Fruit fly (Drosophila melanogaster): ENCODE results near the gene Myb.

Myb gene

dm6 chrX:15887247-15887616 is 29.6 kb upstream of the Myb start, which contains the start of gene tay (continued):
- peak; percentile 54 for TF ChIP-seq CG13287 (GFP tag; IDR thresholded peaks at IDR 0.05; ENCODE audit: partially characterized antibody)
- no peak for TF ChIP-seq prd (optimal IDR thresholded peaks at IDR 0.05)
- no peak for TF ChIP-seq prd (GFP tag; IDR thresholded peaks at IDR 0.05)
- TF ChIP-seq CG12071 (GFP tag; optimal IDR thresholded peaks at IDR 0.05) = no peak
- TF ChIP-seq zen2 (GFP tag; IDR thresholded peaks at IDR 0.05; ENCODE audit: partially characterized antibody) = no peak; the same call in 2 of the 3 replicates
- peak; percentile 57; the same call in 1 of the 2 replicates for TF ChIP-seq inv (GFP tag; IDR thresholded peaks at IDR 0.05; ENCODE audit: partially characterized antibody)
- TF ChIP-seq CG17829 (tag; optimal IDR thresholded peaks at IDR 0.05) = no peak
- no peak for TF ChIP-seq gro (GFP tag; optimal IDR thresholded peaks at IDR 0.05)
- TF ChIP-seq al (GFP tag; IDR thresholded peaks at IDR 0.05) = 0 out of 2 replicates have a peak, but pooled peaks have one; percentile 11
- TF ChIP-seq chn (GFP tag; optimal IDR thresholded peaks at IDR 0.05) = no peak
- peak; percentile 83 for TF ChIP-seq Med (GFP tag)
- TF ChIP-seq toy (GFP tag; IDR thresholded peaks at IDR 0.05) = no peak
- no peak for TF ChIP-seq Dip2 (GFP tag; IDR thresholded peaks at IDR 0.05)
- TF ChIP-seq CG10959 (GFP tag; IDR thresholded peaks at IDR 0.05) = no peak
- TF ChIP-seq tx (GFP tag; optimal IDR thresholded peaks at IDR 0.05) = no peak
- no peak for TF ChIP-seq Side (GFP tag; optimal IDR thresholded peaks at IDR 0.05)
- no peak for TF ChIP-seq CoRest (tag; optimal IDR thresholded peaks at IDR 0.05)
- no peak for TF ChIP-seq ash1 (GFP tag; optimal IDR thresholded peaks at IDR 0.05)
- TF ChIP-seq NfI (GFP tag; optimal IDR thresholded peaks at IDR 0.05) = no peak
- TF ChIP-seq grau (tag; optimal IDR thresholded peaks at IDR 0.05) = no peak
- TF ChIP-seq z (GFP tag; IDR thresholded peaks at IDR 0.05) = no peak
- TF ChIP-seq Abd-B (GFP tag; optimal IDR thresholded peaks at IDR 0.05) = no peak
- TF ChIP-seq Hmx (GFP tag; optimal IDR thresholded peaks at IDR 0.05) = no peak
- no peak for TF ChIP-seq CG13775 (GFP tag; optimal IDR thresholded peaks at IDR 0.05)
- no peak for TF ChIP-seq peb (GFP tag; IDR thresholded peaks at IDR 0.05)
- TF ChIP-seq luna (GFP tag; optimal IDR thresholded peaks at IDR 0.05) = no peak
- no peak for TF ChIP-seq CG3163 (GFP tag; optimal IDR thresholded peaks at IDR 0.05)
- TF ChIP-seq CG16779 (GFP tag; IDR thresholded peaks at IDR 0.05) = no peak
- no peak for TF ChIP-seq eyg (GFP tag; optimal IDR thresholded peaks at IDR 0.05)
- TF ChIP-seq CG10565 (GFP tag; optimal IDR thresholded peaks at IDR 0.05) = no peak
- no peak for TF ChIP-seq CG31365 (tag; optimal IDR thresholded peaks at IDR 0.05)
- no peak for TF ChIP-seq shn (GFP tag; optimal IDR thresholded peaks at IDR 0.05)
- no peak for TF ChIP-seq TFAM (GFP tag; optimal IDR thresholded peaks at IDR 0.05)
- no peak for TF ChIP-seq CG18619 (GFP tag; optimal IDR thresholded peaks at IDR 0.05)
- no peak for TF ChIP-seq Gsc (GFP tag; IDR thresholded peaks at IDR 0.05)
- no peak for TF ChIP-seq Deaf1 (tag; optimal IDR thresholded peaks at IDR 0.05)
- TF ChIP-seq CG17186 (GFP tag; optimal IDR thresholded peaks at IDR 0.05) = peak; percentile 20
- no peak for TF ChIP-seq mam (GFP tag; optimal IDR thresholded peaks at IDR 0.05)
- no peak for TF ChIP-seq kay (GFP tag; optimal IDR thresholded peaks at IDR 0.05)
- no peak for TF ChIP-seq dmrt11E (tag; optimal IDR thresholded peaks at IDR 0.05)
- peak; percentile 56 for TF ChIP-seq ftz-f1 (GFP tag; optimal IDR thresholded peaks at IDR 0.05)
- no peak for TF ChIP-seq ro (GFP tag; IDR thresholded peaks at IDR 0.05)
- no peak for TF ChIP-seq Ptx1 (GFP tag; IDR thresholded peaks at IDR 0.05)
- TF ChIP-seq CG2712 (tag; optimal IDR thresholded peaks at IDR 0.05) = no peak
- TF ChIP-seq ems (GFP tag; optimal IDR thresholded peaks at IDR 0.05) = no peak
- TF ChIP-seq gcm (GFP tag; optimal IDR thresholded peaks at IDR 0.05) = no peak
- no peak for TF ChIP-seq Asciz (GFP tag; optimal IDR thresholded peaks at IDR 0.05)
- no peak for TF ChIP-seq Dad (GFP tag; optimal IDR thresholded peaks at IDR 0.05)
- TF ChIP-seq bab2 (GFP tag; optimal IDR thresholded peaks at IDR 0.05) = no peak
- TF ChIP-seq nerfin-2 (GFP tag; IDR thresholded peaks at IDR 0.05; ENCODE audit: partially characterized antibody) = peak; percentile 61; the same call in 1 of the 2 replicates
- no peak for TF ChIP-seq Fer3 (tag; optimal IDR thresholded peaks at IDR 0.05)
- TF ChIP-seq CG6654 (GFP tag; optimal IDR thresholded peaks at IDR 0.05) = no peak
- TF ChIP-seq CG6272 (GFP tag; IDR thresholded peaks at IDR 0.05) = no peak
